Fruit fly (Drosophila melanogaster): ENCODE measurements around the gene verm.
A peak's percentile ranks its signal among the peaks of the same experiment; 100 is the strongest.

Gene verm

DNA sequence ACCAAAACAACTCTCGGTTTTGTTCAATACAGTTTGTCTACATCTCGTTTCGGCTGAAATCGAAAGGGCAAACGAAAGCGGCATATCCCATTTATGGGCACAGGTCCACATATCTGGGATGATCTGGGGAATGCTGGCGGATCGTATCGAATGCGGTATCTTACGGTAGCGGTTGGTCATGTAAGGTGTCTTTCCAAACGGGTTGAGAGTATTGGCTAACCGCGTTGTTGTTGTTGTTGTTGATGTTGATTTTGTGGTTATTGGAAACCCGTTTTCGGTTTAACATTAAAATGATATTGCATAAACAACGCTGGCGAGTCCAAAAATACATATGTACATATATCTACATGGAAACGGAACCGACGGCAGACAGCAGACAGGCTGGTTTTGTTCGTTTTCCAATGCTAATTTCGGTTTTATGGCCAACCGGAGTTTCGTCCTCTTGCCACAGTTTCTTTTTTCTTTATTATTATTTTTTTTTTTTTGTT, 860 bp downstream of the verm start:
- no peak for TF ChIP-seq gsb (GFP tag; IDR thresholded peaks at IDR 0.05)
- TF ChIP-seq CG1603 (tag; optimal IDR thresholded peaks at IDR 0.05), result peak; percentile 22
- peak in 1 of 2 experiments; percentile 74 for TF ChIP-seq Pdp1 (GFP tag; optimal IDR thresholded peaks at IDR 0.05)
- no peak for TF ChIP-seq fu2 (GFP tag; optimal IDR thresholded peaks at IDR 0.05)
- no peak for TF ChIP-seq odd (GFP tag; optimal IDR thresholded peaks at IDR 0.05)
- no peak for TF ChIP-seq CG6765 (GFP tag; optimal IDR thresholded peaks at IDR 0.05)
- peak; percentile 8 for TF ChIP-seq CG4707 (GFP tag; optimal IDR thresholded peaks at IDR 0.05)
- TF ChIP-seq Doc3 (GFP tag; IDR thresholded peaks at IDR 0.05; ENCODE audit: partially characterized antibody), result no peak
- TF ChIP-seq CG12769 (tag; optimal IDR thresholded peaks at IDR 0.05), result peak; percentile 97
- peak; percentile 22 for TF ChIP-seq CG15601 (tag; optimal IDR thresholded peaks at IDR 0.05)
- TF ChIP-seq CG7271 (tag; optimal IDR thresholded peaks at IDR 0.05), result no peak
- TF ChIP-seq Spps (tag; optimal IDR thresholded peaks at IDR 0.05), result peak; percentile 72
- TF ChIP-seq dmrt11E (tag; optimal IDR thresholded peaks at IDR 0.05), result peak; percentile 16
- TF ChIP-seq Awh (GFP tag; IDR thresholded peaks at IDR 0.05), result 0 out of 2 replicates have a peak, but pooled peaks have one; percentile 33
- no peak for TF ChIP-seq CG14014 (GFP tag; IDR thresholded peaks at IDR 0.05)
- TF ChIP-seq rib (GFP tag; IDR thresholded peaks at IDR 0.05), result no peak
- peak; percentile 33; the same call in 1 of the 2 replicates for TF ChIP-seq CG31441 (GFP tag; IDR thresholded peaks at IDR 0.05)
- TF ChIP-seq CG13894 (tag; optimal IDR thresholded peaks at IDR 0.05), result peak; percentile 85
- peak; percentile 26 for TF ChIP-seq Sry-β (GFP tag; optimal IDR thresholded peaks at IDR 0.05)
- TF ChIP-seq CG10654 (GFP tag; optimal IDR thresholded peaks at IDR 0.05), result no peak
- TF ChIP-seq CG8765 (GFP tag; IDR thresholded peaks at IDR 0.05), result 0 out of 2 replicates have a peak, but pooled peaks have one; percentile 16
- TF ChIP-seq eve (GFP tag; optimal IDR thresholded peaks at IDR 0.05), result no peak
- peak; percentile 53 for TF ChIP-seq gcm (GFP tag; optimal IDR thresholded peaks at IDR 0.05)
- no peak for TF ChIP-seq lab (GFP tag; optimal IDR thresholded peaks at IDR 0.05)
- TF ChIP-seq Blimp-1 (GFP tag; optimal IDR thresholded peaks at IDR 0.05), result peak; percentile 100
- no peak for TF ChIP-seq CG6683 (GFP tag; optimal IDR thresholded peaks at IDR 0.05)
- TF ChIP-seq CG6254 (GFP tag; optimal IDR thresholded peaks at IDR 0.05), result peak; percentile 34
- peak; percentile 79 for TF ChIP-seq kni (GFP tag; optimal IDR thresholded peaks at IDR 0.05)
- 0 out of 2 replicates have a peak, but pooled peaks have one; percentile 18 for TF ChIP-seq Drgx (GFP tag; IDR thresholded peaks at IDR 0.05)
- TF ChIP-seq Rfx (GFP tag; IDR thresholded peaks at IDR 0.05), result 0 out of 2 replicates have a peak, but pooled peaks have one; percentile 21
- TF ChIP-seq CG6654 (GFP tag; optimal IDR thresholded peaks at IDR 0.05), result no peak
- TF ChIP-seq CG7987 (GFP tag; optimal IDR thresholded peaks at IDR 0.05), result peak; percentile 36
- peak; percentile 16 for TF ChIP-seq trem (tag; optimal IDR thresholded peaks at IDR 0.05)
- no peak for TF ChIP-seq Tbp (GFP tag; optimal IDR thresholded peaks at IDR 0.05)
- TF ChIP-seq sens (GFP tag), result peak; percentile 57
- peak; percentile 74 for TF ChIP-seq abd-A (tag; optimal IDR thresholded peaks at IDR 0.05)
- no peak for TF ChIP-seq CkIIα-i1 (GFP tag; IDR thresholded peaks at IDR 0.05)
- no peak for TF ChIP-seq esg (GFP tag; conservative IDR thresholded peaks at IDR 0.05)
- no peak for TF ChIP-seq Dek (tag; optimal IDR thresholded peaks at IDR 0.05)
- TF ChIP-seq Opbp (GFP tag; IDR thresholded peaks at IDR 0.05; ENCODE audit: partially characterized antibody), result no peak
- TF ChIP-seq Doc2 (GFP tag; IDR thresholded peaks at IDR 0.05), result no peak
- TF ChIP-seq CG3407 (GFP tag; optimal IDR thresholded peaks at IDR 0.05), result no peak
- TF ChIP-seq Bdp1 (GFP tag; optimal IDR thresholded peaks at IDR 0.05), result no peak
- TF ChIP-seq CG12299 (tag; optimal IDR thresholded peaks at IDR 0.05), result no peak
- no peak for TF ChIP-seq CG1602 (GFP tag; optimal IDR thresholded peaks at IDR 0.05)
- peak; percentile 96 for TF ChIP-seq sd (tag; optimal IDR thresholded peaks at IDR 0.05)
- no peak for TF ChIP-seq CG8944 (GFP tag; optimal IDR thresholded peaks at IDR 0.05)
- no peak for TF ChIP-seq crp (GFP tag; optimal IDR thresholded peaks at IDR 0.05)
- TF ChIP-seq tin (GFP tag; optimal IDR thresholded peaks at IDR 0.05), result no peak

All from whole organism, embryonic.